Fruit fly (Drosophila melanogaster) whole organism, embryonic: Measurements from ENCODE around the gene Tom40.
A peak's percentile ranks its signal among the peaks of the same experiment; 100 is the strongest.

Experiments
- Abd-B ChIP-seq: fragments of 200-800 bp; sonication (Bioruptor generic); optimal IDR thresholded peaks from 2 replicates; lab custom pipeline; 2018; ENCODE audit warnings: missing biosample characterization, mild to moderate bottlenecking, missing genetic modification characterization, moderate library complexity
- Atf6 ChIP-seq: fragments of 200-800 bp; sonication (Bioruptor generic); IDR thresholded peaks from 2 replicates; pipeline ENCODE4 v1.3.6; 2022; ENCODE audit warnings: missing biosample characterization, missing genetic modification characterization
- Blimp-1 ChIP-seq: fragments of 200-800 bp; sonication (Bioruptor generic); optimal IDR thresholded peaks from 3 replicates; lab custom pipeline; 2018; ENCODE audit warnings: missing biosample characterization, missing genetic modification characterization, mild to moderate bottlenecking, moderate library complexity, missing genetic modification reagents
- C15 ChIP-seq: fragments of 200-800 bp; sonication (Bioruptor generic); IDR thresholded peaks from 3 replicates; pipeline ENCODE4 v1.3.6; 2022; ENCODE audit warnings: missing biosample characterization, missing genetic modification characterization
- CG10147 ChIP-seq: fragments of 200-800 bp; sonication (Bioruptor generic); optimal IDR thresholded peaks from 2 replicates; lab custom pipeline; 2019; ENCODE audit warnings: missing biosample characterization, mild to moderate bottlenecking, missing genetic modification characterization, moderate library complexity
- CG11398 ChIP-seq: fragments of 200-800 bp; sonication (Bioruptor generic); optimal IDR thresholded peaks from 2 replicates; lab custom pipeline; 2016; ENCODE audit warnings: missing biosample characterization, missing genetic modification characterization
- CG11695 ChIP-seq: fragments of 200-800 bp; sonication (Bioruptor generic); IDR thresholded peaks from 3 replicates; pipeline ENCODE4 v1.3.6; 2022; ENCODE audit warnings: missing biosample characterization, missing genetic modification characterization
- CG12299 ChIP-seq: fragments of 200-800 bp; sonication (Bioruptor generic); optimal IDR thresholded peaks from 2 replicates; lab custom pipeline; 2018; ENCODE audit warnings: missing biosample characterization, mild to moderate bottlenecking, missing genetic modification characterization
- CG14014 ChIP-seq: fragments of 200-800 bp; sonication (Bioruptor generic); IDR thresholded peaks from 2 replicates; pipeline ENCODE4 v1.3.6; 2022; ENCODE audit warnings: missing biosample characterization, missing genetic modification characterization
- CG14667 ChIP-seq: fragments of 200-800 bp; sonication (Bioruptor generic); IDR thresholded peaks from 2 replicates; pipeline ENCODE4 v1.3.6; 2022; ENCODE audit warnings: missing biosample characterization, missing genetic modification characterization
- CG15601 ChIP-seq: fragments of 200-800 bp; sonication (Bioruptor generic); optimal IDR thresholded peaks from 3 replicates; lab custom pipeline; 2019; ENCODE audit warnings: missing biosample characterization, mild to moderate bottlenecking, missing genetic modification characterization, moderate library complexity
- CG17568 ChIP-seq: fragments of 200-800 bp; sonication (Bioruptor generic); optimal IDR thresholded peaks from 2 replicates; lab custom pipeline; 2018; ENCODE audit warnings: missing biosample characterization, mild to moderate bottlenecking, missing genetic modification characterization, moderate library complexity
- CG18599 ChIP-seq: fragments of 200-800 bp; sonication (Bioruptor generic); optimal IDR thresholded peaks from 3 replicates; lab custom pipeline; 2017; ENCODE audit warnings: missing biosample characterization, missing genetic modification characterization, mild to moderate bottlenecking, moderate library complexity, missing genetic modification reagents
- CG3163 ChIP-seq: fragments of 200-800 bp; sonication (Bioruptor generic); optimal IDR thresholded peaks from 3 replicates; lab custom pipeline; 2016; ENCODE audit warnings: missing biosample characterization, missing genetic modification characterization
- CG32532 ChIP-seq: fragments of 200-800 bp; sonication (Bioruptor generic); IDR thresholded peaks from 2 replicates; pipeline ENCODE4 v1.3.6; 2022; ENCODE audit warnings: missing biosample characterization, missing genetic modification characterization
- CG4707 ChIP-seq: fragments of 200-800 bp; sonication (Bioruptor generic); optimal IDR thresholded peaks from 2 replicates; lab custom pipeline; 2018; ENCODE audit warnings: missing biosample characterization, mild to moderate bottlenecking, missing genetic modification characterization, moderate library complexity
- CG6683 ChIP-seq: fragments of 200-800 bp; sonication (Bioruptor generic); optimal IDR thresholded peaks from 2 replicates; lab custom pipeline; 2017; ENCODE audit warnings: missing biosample characterization, mild to moderate bottlenecking, missing genetic modification characterization, missing genetic modification reagents
- CG9797 ChIP-seq: fragments of 200-800 bp; sonication (Bioruptor generic); optimal IDR thresholded peaks from 3 replicates; lab custom pipeline; 2018; ENCODE audit warnings: missing biosample characterization, mild to moderate bottlenecking, missing genetic modification characterization
- Dad ChIP-seq: fragments of 200-800 bp; sonication (Bioruptor generic); optimal IDR thresholded peaks from 3 replicates; lab custom pipeline; 2016; ENCODE audit warnings: missing biosample characterization, missing genetic modification characterization
- Dfd ChIP-seq, 2 experiments: fragments of >200 bp; optimal IDR thresholded peaks; 2 replicates each; lab custom pipeline; 2017; ENCODE audit warnings: missing biosample characterization in 2 of 2, missing genetic modification characterization in 2 of 2
- Ets97D ChIP-seq: fragments of 200-800 bp; sonication (Bioruptor generic); optimal IDR thresholded peaks from 3 replicates; lab custom pipeline; 2016; ENCODE audit warnings: missing biosample characterization, missing genetic modification characterization
- Fer2 ChIP-seq: fragments of 200-800 bp; sonication (Bioruptor generic); optimal IDR thresholded peaks from 2 replicates; lab custom pipeline; 2018; ENCODE audit warnings: missing biosample characterization, mild to moderate bottlenecking, missing genetic modification characterization, moderate library complexity
- H2.0 ChIP-seq: fragments of 200-800 bp; sonication (Bioruptor generic); IDR thresholded peaks from 2 replicates; pipeline ENCODE4 v1.3.6; 2022; ENCODE audit warnings: missing biosample characterization, missing genetic modification characterization
- HLH54F ChIP-seq: fragments of 200-800 bp; sonication (Bioruptor generic); optimal IDR thresholded peaks from 3 replicates; lab custom pipeline; 2016; ENCODE audit warnings: missing biosample characterization, missing genetic modification characterization
- Hmx ChIP-seq: fragments of 200-800 bp; sonication (Bioruptor generic); optimal IDR thresholded peaks from 2 replicates; lab custom pipeline; 2016; ENCODE audit warnings: missing biosample characterization, missing genetic modification characterization
- Oaz ChIP-seq: fragments of 200-800 bp; sonication (Bioruptor generic); IDR thresholded peaks from 2 replicates; pipeline ENCODE4 v1.3.6; 2022; ENCODE audit warnings: missing biosample characterization, missing genetic modification characterization
- Oli ChIP-seq: fragments of 200-800 bp; sonication (Bioruptor generic); optimal IDR thresholded peaks from 2 replicates; lab custom pipeline; 2018; ENCODE audit warnings: missing biosample characterization, mild to moderate bottlenecking, missing genetic modification characterization, moderate library complexity
- Optix ChIP-seq: fragments of 200-800 bp; sonication (Bioruptor generic); IDR thresholded peaks from 3 replicates; pipeline ENCODE4 v1.3.6; 2022; ENCODE audit warnings: missing biosample characterization, missing genetic modification characterization
- PHDP ChIP-seq: fragments of 200-800 bp; sonication (Bioruptor generic); optimal IDR thresholded peaks from 3 replicates; lab custom pipeline; 2018; ENCODE audit warnings: missing biosample characterization, mild to moderate bottlenecking, missing genetic modification characterization, moderate library complexity
- Rx ChIP-seq: fragments of 200-800 bp; sonication (Bioruptor generic); IDR thresholded peaks from 2 replicates; pipeline ENCODE4 v1.3.6; 2022; ENCODE audit warnings: missing biosample characterization, missing genetic modification characterization
- Xbp1 ChIP-seq: fragments of 200-800 bp; sonication (Bioruptor generic); optimal IDR thresholded peaks from 3 replicates; lab custom pipeline; 2016; ENCODE audit warnings: missing biosample characterization, mild to moderate bottlenecking, missing genetic modification characterization
- ab ChIP-seq: fragments of 200-800 bp; sonication (Bioruptor generic); optimal IDR thresholded peaks from 2 replicates; lab custom pipeline; 2016; ENCODE audit warnings: missing biosample characterization, missing genetic modification characterization
- bab2 ChIP-seq: fragments of 200-800 bp; sonication (Bioruptor generic); optimal IDR thresholded peaks from 2 replicates; lab custom pipeline; 2016; ENCODE audit warnings: missing biosample characterization, missing genetic modification characterization
- ems ChIP-seq: fragments of 200-800 bp; sonication (Bioruptor generic); optimal IDR thresholded peaks from 3 replicates; lab custom pipeline; 2016; ENCODE audit warnings: missing biosample characterization, missing genetic modification characterization
- gcm ChIP-seq: fragments of 200-800 bp; sonication (Bioruptor generic); optimal IDR thresholded peaks from 2 replicates; lab custom pipeline; 2019; ENCODE audit warnings: missing biosample characterization, mild to moderate bottlenecking, missing genetic modification characterization, moderate library complexity
- gsb ChIP-seq: fragments of 200-800 bp; sonication (Bioruptor generic); IDR thresholded peaks from 2 replicates; pipeline ENCODE4 v1.3.6; 2022; ENCODE audit warnings: missing biosample characterization, missing genetic modification characterization
- ken ChIP-seq: fragments of 200-800 bp; sonication (Bioruptor generic); IDR thresholded peaks from 3 replicates; pipeline ENCODE4 v1.3.6; 2022; ENCODE audit warnings: missing biosample characterization, missing genetic modification characterization
- org-1 ChIP-seq: fragments of 200-800 bp; sonication (Bioruptor generic); optimal IDR thresholded peaks from 2 replicates; lab custom pipeline; 2017; ENCODE audit warnings: missing biosample characterization, missing genetic modification characterization
- pb ChIP-seq: fragments of 200-800 bp; sonication (Bioruptor generic); optimal IDR thresholded peaks from 3 replicates; lab custom pipeline; 2016; ENCODE audit warnings: missing biosample characterization, missing genetic modification characterization
- pnt ChIP-seq: fragments of 200-800 bp; sonication (Bioruptor generic); optimal IDR thresholded peaks from 3 replicates; lab custom pipeline; 2016; ENCODE audit warnings: missing biosample characterization, missing genetic modification characterization
- salm ChIP-seq: fragments of 200-800 bp; sonication (Bioruptor generic); optimal IDR thresholded peaks from 2 replicates; lab custom pipeline; 2018; ENCODE audit warnings: missing biosample characterization, mild to moderate bottlenecking, missing genetic modification characterization
- sim ChIP-seq: fragments of 200-800 bp; sonication (Bioruptor generic); IDR thresholded peaks from 2 replicates; pipeline ENCODE4 v1.3.6; 2022; ENCODE audit warnings: missing biosample characterization, missing genetic modification characterization
- slou ChIP-seq: fragments of 200-800 bp; sonication (Bioruptor generic); optimal IDR thresholded peaks from 3 replicates; lab custom pipeline; 2016; ENCODE audit warnings: missing biosample characterization, missing genetic modification characterization
- sr ChIP-seq: fragments of 200-800 bp; sonication (Bioruptor generic); IDR thresholded peaks from 3 replicates; pipeline ENCODE4 v1.3.6; 2022; ENCODE audit warnings: missing biosample characterization, missing genetic modification characterization
- tx ChIP-seq: fragments of 200-800 bp; sonication (Bioruptor generic); optimal IDR thresholded peaks from 2 replicates; lab custom pipeline; 2016; ENCODE audit warnings: missing biosample characterization, missing genetic modification characterization
- zfh2 ChIP-seq: fragments of 200-800 bp; sonication (Bioruptor generic); optimal IDR thresholded peaks from 2 replicates; lab custom pipeline; 2016; ENCODE audit warnings: missing biosample characterization, missing genetic modification characterization

Gene Tom40

dm6 chrX:7702160-7702907 lies 34.4 kb upstream of the Tom40 start (continued):
- TF ChIP-seq salm (tag; lab: Kevin White, UChicago) (no peak), CG9797 (no peak), Dfd (GFP tag; optimal IDR thresholded peaks at IDR 0.05; lab: Kevin White, UChicago) (no peak), HLH54F (no peak), gcm (peak; percentile 7)

dm6 chrX:7703001-7703864 lies 33.5 kb upstream of the Tom40 start:
- peak; percentile 54 for TF ChIP-seq CG4707
- TF ChIP-seq CG14014 (GFP tag; lab: Robert Waterston, UW): peak; percentile 78
- peak; percentile 74 for TF ChIP-seq CG32532
- peak; percentile 24 for TF ChIP-seq tx (GFP tag; lab: Kevin White, UChicago)
- peak; percentile 83 for TF ChIP-seq org-1 (GFP tag; lab: Kevin White, UChicago)
- peak; percentile 65; the same call in 1 of the 2 replicates for TF ChIP-seq sim (GFP tag; lab: Robert Waterston, UW)
- TF ChIP-seq slou (GFP tag; lab: Kevin White, UChicago): peak; percentile 81
- TF ChIP-seq pnt (GFP tag; lab: Kevin White, UChicago): peak; percentile 93
- peak; percentile 19 for TF ChIP-seq CG11398 (GFP tag; lab: Kevin White, UChicago)
- TF ChIP-seq CG6683: peak; percentile 6
- peak; percentile 41; the same call in 2 of the 3 replicates for TF ChIP-seq CG11695
- peak; percentile 21 for TF ChIP-seq Oli
- peak; percentile 54 for TF ChIP-seq CG15601 (tag; lab: Kevin White, UChicago)
- TF ChIP-seq Rx (GFP tag; lab: Robert Waterston, UW): peak; percentile 56
- TF ChIP-seq bab2 (GFP tag; lab: Kevin White, UChicago): peak; percentile 95
- TF ChIP-seq PHDP (tag; lab: Kevin White, UChicago): peak; percentile 60
- TF ChIP-seq ken (GFP tag; lab: Robert Waterston, UW): peak; percentile 85
- TF ChIP-seq Atf6 (GFP tag; lab: Robert Waterston, UW): peak; percentile 74
- peak; percentile 87 for TF ChIP-seq pb
- TF ChIP-seq H2.0: peak; percentile 68
- peak; percentile 14; the same call in 1 of the 3 replicates for TF ChIP-seq sr (GFP tag; lab: Robert Waterston, UW)
- peak; percentile 93 for TF ChIP-seq Abd-B
- peak; percentile 67 for TF ChIP-seq CG12299
- TF ChIP-seq Hmx: peak; percentile 91
- peak; percentile 14 for TF ChIP-seq CG3163
- 0 out of 3 replicates have a peak, but pooled peaks have one; percentile 19 for TF ChIP-seq C15 (GFP tag; lab: Robert Waterston, UW)
- TF ChIP-seq CG18599: peak; percentile 85
- TF ChIP-seq Blimp-1: peak; percentile 62
- TF ChIP-seq Dad (GFP tag; lab: Kevin White, UChicago): peak; percentile 88
- peak; percentile 53 for TF ChIP-seq zfh2 (GFP tag; lab: Kevin White, UChicago)
- peak; percentile 64 for TF ChIP-seq CG10147
- peak; percentile 22 for TF ChIP-seq Fer2
- TF ChIP-seq Ets97D (GFP tag; lab: Kevin White, UChicago): peak; percentile 79
- peak; percentile 66; the same call in 2 of the 3 replicates for TF ChIP-seq Optix (GFP tag; lab: Robert Waterston, UW)
- TF ChIP-seq Oaz: peak; percentile 58; the same call in 1 of the 2 replicates
- peak; percentile 56 for TF ChIP-seq gsb (GFP tag; lab: Robert Waterston, UW)
- peak; percentile 60 for TF ChIP-seq CG17568
- TF ChIP-seq Xbp1: peak; percentile 24
- peak; percentile 25 for TF ChIP-seq ab
- TF ChIP-seq CG14667 (GFP tag; lab: Robert Waterston, UW): peak; percentile 53
- TF ChIP-seq ems (GFP tag; lab: Kevin White, UChicago): peak; percentile 4
